Fruit fly (Drosophila melanogaster): Measurements from ENCODE around the gene fzy.

The fzy gene

DNA sequence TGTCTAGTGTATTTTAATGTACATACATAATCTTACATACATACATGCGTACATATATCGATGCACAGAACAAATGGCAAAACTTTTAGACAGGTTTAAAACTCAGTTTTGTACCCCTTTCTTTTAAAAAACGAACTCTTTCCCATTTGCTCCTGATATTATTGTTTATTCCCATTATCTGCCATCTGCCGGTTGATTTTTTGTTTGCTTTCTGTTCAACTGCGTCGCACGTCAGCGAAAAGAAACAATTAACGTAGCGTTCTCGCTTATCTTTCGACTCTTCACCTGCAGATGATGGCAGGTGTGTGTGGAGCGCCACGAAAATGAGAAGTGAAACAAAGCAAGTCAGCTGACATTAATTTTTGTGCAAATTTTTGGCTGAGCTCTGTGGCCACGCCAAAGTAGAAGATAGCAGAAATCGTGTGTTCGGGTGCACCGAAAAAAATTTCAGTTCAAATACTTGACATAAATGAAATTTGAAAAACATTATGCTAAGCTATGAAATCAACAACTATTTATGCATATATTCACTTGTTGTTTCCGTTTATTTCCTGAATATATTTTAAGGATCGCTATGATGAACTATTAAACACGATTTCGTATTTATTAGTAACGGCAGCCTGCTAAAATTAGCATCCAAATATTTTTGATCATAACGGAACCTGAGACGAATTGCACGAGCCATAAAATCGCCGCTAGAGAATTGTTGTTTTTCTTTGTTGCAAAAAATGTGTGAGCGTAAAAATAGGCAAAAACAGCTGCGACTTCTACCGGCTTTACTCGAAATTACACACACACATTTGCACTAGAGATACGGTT is 39.9 kb upstream of the fzy start (continued):
- TF ChIP-seq pdm3 (GFP tag; optimal IDR thresholded peaks at IDR 0.05) (peak; percentile 13), CG1621 (tag; optimal IDR thresholded peaks at IDR 0.05) (no peak), Gug (GFP tag; IDR thresholded peaks at IDR 0.05) (no peak), CG10631 (GFP tag; optimal IDR thresholded peaks at IDR 0.05) (peak; percentile 22), cyc (GFP tag; optimal IDR thresholded peaks at IDR 0.05) (peak; percentile 27), OdsH (GFP tag; optimal IDR thresholded peaks at IDR 0.05) (peak; percentile 30), svp (GFP tag) (no peak), acj6 (GFP tag; optimal IDR thresholded peaks at IDR 0.05) (peak; percentile 30), Met (GFP tag; optimal IDR thresholded peaks at IDR 0.05) (peak; percentile 15), CG6808 (GFP tag; optimal IDR thresholded peaks at IDR 0.05) (no peak), fd85E (GFP tag; optimal IDR thresholded peaks at IDR 0.05) (no peak), Sox15 (GFP tag; optimal IDR thresholded peaks at IDR 0.05) (no peak), Sox14 (GFP tag; optimal IDR thresholded peaks at IDR 0.05) (no peak), Eip78C (GFP tag) (peak; percentile 53)

DNA sequence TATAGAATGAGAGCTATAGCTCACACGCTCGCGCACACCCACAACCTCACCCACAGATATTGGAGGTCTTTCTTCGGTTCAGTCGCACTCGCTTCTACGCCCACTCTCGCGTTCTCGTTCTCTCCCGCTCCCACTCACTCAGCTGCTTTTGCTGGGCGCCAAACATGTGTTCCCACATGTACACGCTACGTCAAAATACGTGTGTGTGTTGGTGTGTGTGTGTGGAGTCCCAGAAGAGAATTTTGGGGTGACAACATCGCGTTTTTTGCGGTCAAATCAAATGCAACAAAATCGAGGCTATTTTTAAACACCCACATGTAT is 39.3 kb upstream of the fzy start:
- TF ChIP-seq CG6808 (GFP tag; optimal IDR thresholded peaks at IDR 0.05), result no peak
- TF ChIP-seq Lpt (GFP tag; optimal IDR thresholded peaks at IDR 0.05), result peak; percentile 18
- TF ChIP-seq CG6854 (GFP tag; optimal IDR thresholded peaks at IDR 0.05), result peak; percentile 33
- peak; percentile 5 to 11 for TF ChIP-seq ss (GFP tag; optimal IDR thresholded peaks at IDR 0.05)
- peak; percentile 47 for TF ChIP-seq Sox14 (GFP tag; optimal IDR thresholded peaks at IDR 0.05)
- TF ChIP-seq fkh (GFP tag; optimal IDR thresholded peaks at IDR 0.05), result peak; percentile 59
- TF ChIP-seq CG10631 (GFP tag; optimal IDR thresholded peaks at IDR 0.05), result no peak
- peak; percentile 31 for TF ChIP-seq dsx (GFP tag; optimal IDR thresholded peaks at IDR 0.05; ENCODE audit: poor library complexity, severe bottlenecking)
- TF ChIP-seq vri (GFP tag; optimal IDR thresholded peaks at IDR 0.05), result peak; percentile 36
- TF ChIP-seq Hr4 (GFP tag; optimal IDR thresholded peaks at IDR 0.05), result no peak
- TF ChIP-seq CG3919 (GFP tag; optimal IDR thresholded peaks at IDR 0.05), result no peak
- TF ChIP-seq svp (GFP tag), result peak; percentile 93
- peak; percentile 0 for TF ChIP-seq CG16779 (tag; optimal IDR thresholded peaks at IDR 0.05)
- no peak for TF ChIP-seq CG7368 (GFP tag; optimal IDR thresholded peaks at IDR 0.05)
- no peak for TF ChIP-seq topi (GFP tag; optimal IDR thresholded peaks at IDR 0.05)
- TF ChIP-seq Eip78C (GFP tag), result peak; percentile 51
- TF ChIP-seq Smox (GFP tag; optimal IDR thresholded peaks at IDR 0.05), result no peak
- peak; percentile 33 for TF ChIP-seq net (GFP tag; optimal IDR thresholded peaks at IDR 0.05)
- TF ChIP-seq Hr39 (GFP tag; optimal IDR thresholded peaks at IDR 0.05), result no peak

DNA sequence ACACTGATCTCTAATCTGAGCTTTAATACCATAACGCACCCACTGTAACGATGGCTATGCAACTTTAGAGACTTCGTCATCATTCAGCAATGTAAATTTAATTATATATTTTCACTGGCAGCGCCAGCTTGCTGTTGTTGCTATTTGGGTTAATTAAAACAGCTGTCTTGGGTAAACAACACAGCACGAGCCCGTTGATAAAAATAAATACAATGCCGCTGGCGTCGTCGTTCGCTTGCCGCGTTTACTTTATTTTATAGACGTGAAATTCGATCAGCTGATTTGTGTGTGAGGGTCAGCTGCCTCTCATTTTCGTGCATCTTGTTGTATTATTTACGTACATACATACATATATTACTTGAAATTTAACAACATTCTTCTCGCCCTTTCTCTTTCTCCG is 38.0 kb upstream of the fzy start:
- no peak for TF ChIP-seq spab (GFP tag; optimal IDR thresholded peaks at IDR 0.05)
- no peak for TF ChIP-seq Sox14 (GFP tag; optimal IDR thresholded peaks at IDR 0.05)
- TF ChIP-seq net (GFP tag; optimal IDR thresholded peaks at IDR 0.05), result no peak
- TF ChIP-seq fkh (GFP tag; optimal IDR thresholded peaks at IDR 0.05), result peak; percentile 86
- no peak for TF ChIP-seq CG10631 (GFP tag; optimal IDR thresholded peaks at IDR 0.05)
- TF ChIP-seq CG4318 (GFP tag; optimal IDR thresholded peaks at IDR 0.05), result no peak
- no peak for TF ChIP-seq CG6276 (GFP tag; optimal IDR thresholded peaks at IDR 0.05)
- TF ChIP-seq svp (GFP tag), result peak; percentile 63
- peak; percentile 0 for TF ChIP-seq dsx (GFP tag; optimal IDR thresholded peaks at IDR 0.05; ENCODE audit: poor library complexity, severe bottlenecking)
- no peak for TF ChIP-seq CG15336 (GFP tag; IDR thresholded peaks at IDR 0.05)
- TF ChIP-seq Sox102F (GFP tag; optimal IDR thresholded peaks at IDR 0.05), result no peak
- TF ChIP-seq CG16779 (tag; optimal IDR thresholded peaks at IDR 0.05), result no peak
- TF ChIP-seq CG6163 (GFP tag; IDR thresholded peaks at IDR 0.05), result no peak
- TF ChIP-seq CG1621 (tag; optimal IDR thresholded peaks at IDR 0.05), result no peak
- no peak for TF ChIP-seq CG9139 (GFP tag; optimal IDR thresholded peaks at IDR 0.05)
- peak; percentile 50 for TF ChIP-seq vri (GFP tag; optimal IDR thresholded peaks at IDR 0.05)
- peak; percentile 50 for TF ChIP-seq Eip78C (GFP tag)
- no peak for TF ChIP-seq Hr39 (GFP tag; optimal IDR thresholded peaks at IDR 0.05)
- no peak for TF ChIP-seq Eip75B (GFP tag; optimal IDR thresholded peaks at IDR 0.05)
- TF ChIP-seq Blimp-1 (GFP tag; optimal IDR thresholded peaks at IDR 0.05), result no peak
- no peak for TF ChIP-seq CG7368 (GFP tag; optimal IDR thresholded peaks at IDR 0.05)
- no peak for TF ChIP-seq Eip93F (GFP tag; optimal IDR thresholded peaks at IDR 0.05)

All from whole organism, prepupa.